Fruit fly (Drosophila melanogaster) whole organism, larva: ENCODE results near the gene Acp76A.
A peak's percentile ranks its signal among the peaks of the same experiment; 100 is the strongest.

Source experiments
- noc ChIP-seq: fragments of 200-800 bp; sonication (Bioruptor generic); optimal IDR thresholded peaks from 3 replicates; lab custom pipeline; 2019; ENCODE audit warnings: missing biosample characterization, mild to moderate bottlenecking, missing genetic modification characterization, moderate library complexity

Acp76A gene

dm6 chr3L:19036119-19036518 lies 15.7 kb downstream of the Acp76A start:
- TF ChIP-seq noc = no peak

dm6 chr3L:19035163-19035900 lies 16.5 kb downstream of the Acp76A start:
- no peak for TF ChIP-seq noc

DNA sequence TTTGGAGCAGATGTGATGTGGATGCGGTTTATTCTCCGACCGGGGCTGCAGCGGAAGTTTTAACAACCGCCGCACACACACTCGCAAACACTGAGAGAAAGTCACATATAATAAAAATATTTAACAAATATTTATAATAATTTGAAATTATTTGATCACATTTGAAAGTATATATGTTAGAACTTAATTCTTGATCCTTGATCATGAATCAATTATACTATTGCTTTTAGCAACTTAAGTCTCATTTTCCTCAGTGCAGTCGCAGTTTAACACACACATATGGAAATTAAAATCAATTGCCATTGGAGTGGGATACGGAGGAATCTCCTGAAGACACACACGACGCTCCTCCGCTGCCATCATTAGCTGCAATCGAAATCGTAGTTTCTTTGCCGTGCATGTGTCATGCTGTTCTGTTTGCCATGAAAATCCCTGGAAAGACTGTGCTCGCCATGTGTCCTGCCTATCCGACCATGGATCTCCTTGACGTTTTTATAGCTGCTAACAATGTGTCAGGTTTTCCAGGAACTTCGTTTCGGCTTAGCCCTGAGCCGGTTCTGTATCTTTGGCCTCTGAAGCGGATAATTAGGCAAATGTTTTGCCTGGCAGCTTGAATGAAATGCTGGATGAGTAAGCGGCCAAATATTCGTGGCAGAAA lies 18.5 kb downstream of the Acp76A start:
- TF ChIP-seq noc = no peak

dm6 chr3L:19032676-19033075 lies 19.1 kb downstream of the Acp76A start:
- TF ChIP-seq noc = no peak

dm6 chr3L:19031858-19032257 lies 20.0 kb downstream of the Acp76A start:
- no peak for TF ChIP-seq noc

DNA sequence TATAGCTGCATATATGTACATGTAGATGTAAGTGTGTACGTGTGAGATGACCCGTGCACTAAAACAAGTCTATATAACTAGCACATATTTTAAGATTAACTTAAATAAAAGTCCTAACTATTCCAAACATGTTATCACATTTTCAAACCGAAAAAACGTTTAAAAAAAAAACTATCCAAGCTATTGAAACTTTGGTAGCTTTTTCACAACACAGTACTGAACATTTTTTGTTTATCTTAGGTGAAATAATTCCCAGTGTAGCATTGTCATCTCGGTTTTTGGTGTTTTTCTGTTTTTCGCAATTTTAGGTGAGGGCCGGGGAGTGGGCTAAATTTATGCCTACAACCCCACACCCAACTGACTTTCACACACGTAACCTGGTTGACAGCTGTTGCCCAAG lies 24.7 kb downstream of the Acp76A start:
- TF ChIP-seq noc = no peak

dm6 chr3L:19024800-19025199 lies 27.0 kb downstream of the Acp76A start:
- TF ChIP-seq noc = no peak

DNA sequence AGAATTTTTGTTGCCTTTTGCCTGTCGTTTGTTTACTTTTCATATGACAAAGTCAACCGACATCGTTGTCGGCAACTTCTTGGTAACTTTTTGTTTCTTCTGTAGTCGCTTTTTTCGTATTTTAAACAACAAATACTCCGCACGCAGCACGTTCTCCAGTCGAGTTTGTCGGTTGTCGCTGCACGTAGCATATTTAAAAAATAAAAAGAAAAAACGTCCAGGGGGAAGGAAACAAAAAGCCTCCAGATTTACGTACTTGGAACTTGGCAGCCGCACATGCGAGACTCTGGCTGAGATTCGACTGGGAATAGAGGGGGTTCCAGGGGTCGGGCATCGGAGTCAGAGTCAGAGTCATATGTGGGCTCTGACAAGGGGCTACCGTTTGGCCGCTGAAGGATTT lies 30.1 kb downstream of the Acp76A start:
- TF ChIP-seq noc = no peak

DNA sequence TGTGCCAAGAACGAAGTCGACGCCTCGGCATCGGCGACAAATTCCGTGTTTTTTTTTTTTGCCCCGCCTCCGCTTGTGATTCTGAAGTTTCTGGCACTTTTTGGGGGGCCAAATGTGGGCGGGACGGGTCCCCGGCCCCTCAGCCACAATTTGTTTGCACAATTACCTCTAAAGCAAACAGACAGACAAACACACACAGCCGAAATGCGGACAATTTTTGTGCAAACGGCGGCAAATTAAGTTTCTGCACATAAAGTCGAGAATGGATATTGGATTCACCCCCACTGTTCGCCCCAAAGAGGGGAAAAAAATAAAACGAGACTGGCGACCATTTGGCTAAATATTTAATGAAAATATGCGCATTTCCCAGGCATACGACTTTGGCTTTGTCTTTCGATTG lies 31.4 kb downstream of the Acp76A start:
- no peak for TF ChIP-seq noc

- peak; percentile 86 for TF ChIP-seq noc
Measured at dm6 chr3L:19019308-19019749, 32.5 kb downstream of the Acp76A start.

- TF ChIP-seq noc = no peak
Measured at dm6 chr3L:19018440-19018839, 33.4 kb downstream of the Acp76A start.

DNA sequence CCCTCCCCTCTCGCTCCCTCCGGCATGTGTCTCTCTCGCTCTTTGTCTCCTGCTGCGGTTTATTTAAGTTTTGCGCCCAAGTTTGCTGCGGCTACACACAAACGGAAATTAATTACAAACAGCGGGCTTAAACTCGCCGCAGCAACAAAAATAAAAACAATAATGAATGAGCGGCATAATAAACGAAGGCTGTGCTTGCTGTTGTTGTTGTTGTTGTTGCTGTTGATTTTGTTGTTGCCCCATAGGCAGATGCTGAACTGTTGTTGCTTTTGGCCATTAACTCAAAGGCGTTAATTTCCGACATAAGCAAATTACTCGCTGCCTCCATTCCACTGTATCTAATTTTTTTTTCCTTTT lies 35.0 kb downstream of the Acp76A start:
- no peak for TF ChIP-seq noc

dm6 chr3L:19016133-19016804 lies 35.6 kb downstream of the Acp76A start:
- TF ChIP-seq noc = peak; percentile 65

- TF ChIP-seq noc = peak; percentile 90
Measured at dm6 chr3L:19015454-19016054, 36.3 kb downstream of the Acp76A start.

- TF ChIP-seq noc = no peak
Measured at dm6 chr3L:19014802-19015201, 37.0 kb downstream of the Acp76A start.

- no peak for TF ChIP-seq noc
Measured at dm6 chr3L:19014090-19014489, 37.7 kb downstream of the Acp76A start.

- no peak for TF ChIP-seq noc
Measured at dm6 chr3L:19013086-19013752, 38.6 kb downstream of the Acp76A start.
